Fruit fly (Drosophila melanogaster): ENCODE data around the gene Naa40.
A peak's percentile ranks its signal among the peaks of the same experiment; 100 is the strongest.

The Naa40 gene

dm6 chr3R:29745056-29745455 lies 20.3 kb upstream of the Naa40 start, which contains the start of the genes Wdr24 and IntS11 (continued):
- TF ChIP-seq CG12391 (tag; optimal IDR thresholded peaks at IDR 0.05), result peak; percentile 84
- TF ChIP-seq CG3995 (GFP tag; optimal IDR thresholded peaks at IDR 0.05), result peak; percentile 86
- peak; percentile 2 for TF ChIP-seq pros (GFP tag; optimal IDR thresholded peaks at IDR 0.05)
- 0 out of 2 replicates have a peak, but pooled peaks have one; percentile 30 for TF ChIP-seq CG10959 (GFP tag; IDR thresholded peaks at IDR 0.05)
- no peak for TF ChIP-seq TFAM (GFP tag; optimal IDR thresholded peaks at IDR 0.05)
- peak; percentile 37 for TF ChIP-seq Atf3 (GFP tag; optimal IDR thresholded peaks at IDR 0.05)
- TF ChIP-seq NfI (GFP tag; optimal IDR thresholded peaks at IDR 0.05), result peak; percentile 82
- TF ChIP-seq al (GFP tag; IDR thresholded peaks at IDR 0.05), result peak; percentile 95
- peak; percentile 69 for TF ChIP-seq seq (GFP tag; IDR thresholded peaks at IDR 0.05)
- peak; percentile 65 for TF ChIP-seq CG9437 (GFP tag; optimal IDR thresholded peaks at IDR 0.05)
- peak; percentile 93 for TF ChIP-seq lilli (GFP tag; optimal IDR thresholded peaks at IDR 0.05)
- peak; percentile 87 for TF ChIP-seq Hsf (GFP tag; optimal IDR thresholded peaks at IDR 0.05)
- TF ChIP-seq CoRest (tag; optimal IDR thresholded peaks at IDR 0.05), result peak; percentile 91
- TF ChIP-seq Kr (GFP tag; optimal IDR thresholded peaks at IDR 0.05), result no peak
- TF ChIP-seq unc-4 (GFP tag; IDR thresholded peaks at IDR 0.05; ENCODE audit: partially characterized antibody), result peak; percentile 30; the same call in 1 of the 2 replicates
- TF ChIP-seq gsb (GFP tag; IDR thresholded peaks at IDR 0.05), result peak; percentile 86
- TF ChIP-seq kay (GFP tag; optimal IDR thresholded peaks at IDR 0.05), result peak; percentile 54
- no peak for TF ChIP-seq CG15479 (GFP tag; optimal IDR thresholded peaks at IDR 0.05)
- TF ChIP-seq CG17361 (GFP tag; IDR thresholded peaks at IDR 0.05), result peak; percentile 81
- TF ChIP-seq CG14441 (GFP tag; IDR thresholded peaks at IDR 0.05), result peak; percentile 96
- peak; percentile 60 for TF ChIP-seq ewg (GFP tag; optimal IDR thresholded peaks at IDR 0.05)
- peak; percentile 34 for TF ChIP-seq CG31388 (GFP tag; optimal IDR thresholded peaks at IDR 0.05)
- TF ChIP-seq vvl (GFP tag; IDR thresholded peaks at IDR 0.05), result peak; percentile 96
- no peak for TF ChIP-seq Dfd (GFP tag; optimal IDR thresholded peaks at IDR 0.05)
- TF ChIP-seq CG34376 (GFP tag; optimal IDR thresholded peaks at IDR 0.05), result peak; percentile 60
- TF ChIP-seq disco-r (GFP tag; optimal IDR thresholded peaks at IDR 0.05), result peak; percentile 7
- no peak for TF ChIP-seq run (tag; optimal IDR thresholded peaks at IDR 0.05)
- peak; percentile 35; the same call in 1 of the 3 replicates for TF ChIP-seq Opbp (GFP tag; IDR thresholded peaks at IDR 0.05; ENCODE audit: partially characterized antibody)
- TF ChIP-seq PHDP (tag; optimal IDR thresholded peaks at IDR 0.05), result peak; percentile 83
- TF ChIP-seq CG6689 (GFP tag; IDR thresholded peaks at IDR 0.05), result peak; percentile 88
- peak; percentile 50 for TF ChIP-seq NC2β (GFP tag; optimal IDR thresholded peaks at IDR 0.05)
- peak; percentile 68 for TF ChIP-seq gt (GFP tag; IDR thresholded peaks at IDR 0.05)
- TF ChIP-seq ttk (GFP tag; IDR thresholded peaks at IDR 0.05), result peak; percentile 94
- peak; percentile 59 for TF ChIP-seq zen (tag; optimal IDR thresholded peaks at IDR 0.05)
- TF ChIP-seq CG18262 (tag; optimal IDR thresholded peaks at IDR 0.05), result peak; percentile 67
- TF ChIP-seq E2f2 (GFP tag; IDR thresholded peaks at IDR 0.05), result peak; percentile 74
- peak; percentile 88 for TF ChIP-seq cas (GFP tag; IDR thresholded peaks at IDR 0.05)
- no peak for TF ChIP-seq jing (GFP tag; optimal IDR thresholded peaks at IDR 0.05)
- TF ChIP-seq CG1603 (tag; optimal IDR thresholded peaks at IDR 0.05), result peak; percentile 89
- TF ChIP-seq tio (GFP tag; optimal IDR thresholded peaks at IDR 0.05), result no peak
- TF ChIP-seq CG17385 (GFP tag; optimal IDR thresholded peaks at IDR 0.05), result peak; percentile 64
- peak; percentile 61 for TF ChIP-seq Deaf1 (tag; optimal IDR thresholded peaks at IDR 0.05)
- no peak for TF ChIP-seq CG3163 (GFP tag; optimal IDR thresholded peaks at IDR 0.05)
- TF ChIP-seq CG6765 (GFP tag; optimal IDR thresholded peaks at IDR 0.05), result no peak
- peak; percentile 98 for TF ChIP-seq Ets65A (GFP tag)
- peak; percentile 71 for TF ChIP-seq CG3281 (GFP tag; optimal IDR thresholded peaks at IDR 0.05)
- peak; percentile 38 for TF ChIP-seq CG17186 (GFP tag; optimal IDR thresholded peaks at IDR 0.05)
- TF ChIP-seq Taf1 (GFP tag; IDR thresholded peaks at IDR 0.05), result peak; percentile 86
- peak; percentile 64 for TF ChIP-seq Mad (GFP tag; optimal IDR thresholded peaks at IDR 0.05)
- TF ChIP-seq CG9727 (GFP tag; optimal IDR thresholded peaks at IDR 0.05), result peak; percentile 56
- peak; percentile 49 for TF ChIP-seq Dad (GFP tag; optimal IDR thresholded peaks at IDR 0.05)
- TF ChIP-seq Hey (tag; optimal IDR thresholded peaks at IDR 0.05), result no peak
